Worm (Caenorhabditis elegans) whole organism, early embryonic: ENCODE data around the gene nhr-55.

Experiments
- ama-1 ChIP-seq: fragments of 150-350 bp; optimal IDR thresholded peaks from 2 replicates; lab custom pipeline; 2014
- ets-7 ChIP-seq: sonication (generic microtip); optimal IDR thresholded peaks from 2 replicates; lab custom pipeline; 2016; ENCODE audit warnings: missing genotype, missing genetic modification characterization, missing compliant biosample characterization
- flt-1 ChIP-seq: fragments of 200-800 bp; sonication (Bioruptor generic); IDR thresholded peaks from 2 replicates; pipeline ENCODE4 v1.3.6; 2022; ENCODE audit warnings: missing genetic modification characterization, missing compliant biosample characterization
- hmbx-1 ChIP-seq: sonication (generic microtip); optimal IDR thresholded peaks from 2 replicates; lab custom pipeline; 2016; ENCODE audit warnings: mild to moderate bottlenecking, missing genetic modification characterization, missing compliant biosample characterization
- hmg-4 ChIP-seq: fragments of 200-800 bp; sonication (Bioruptor generic); optimal IDR thresholded peaks from 2 replicates; lab custom pipeline; 2018; ENCODE audit warnings: mild to moderate bottlenecking, missing genetic modification characterization, missing compliant biosample characterization
- hnd-1 ChIP-seq: sonication (generic microtip); optimal IDR thresholded peaks from 2 replicates; lab custom pipeline; 2016; ENCODE audit warnings: missing genetic modification characterization, missing compliant biosample characterization
- pes-1 ChIP-seq: fragments of 200-800 bp; sonication (Bioruptor generic); IDR thresholded peaks from 2 replicates; pipeline ENCODE4 v1.3.6; 2022; ENCODE audit warnings: missing genetic modification reagents, missing genetic modification characterization, missing compliant biosample characterization
- scrt-1 ChIP-seq: fragments of 200-800 bp; sonication (Bioruptor generic); IDR thresholded peaks from 2 replicates; pipeline ENCODE4 v1.3.6; 2022; ENCODE audit warnings: missing genetic modification characterization, missing compliant biosample characterization
- tbx-37 ChIP-seq: fragments of 200-800 bp; sonication (Bioruptor generic); conservative IDR thresholded peaks from 2 replicates; pipeline ENCODE4 v1.3.6; 2022; ENCODE audit warnings: missing genetic modification reagents, missing genetic modification characterization, missing compliant biosample characterization
- tra-4 ChIP-seq: sonication (generic microtip); optimal IDR thresholded peaks from 2 replicates; lab custom pipeline; 2017; ENCODE audit warnings: missing genetic modification characterization, missing compliant biosample characterization

- TF ChIP-seq hmbx-1 (no peak), ama-1 (lab: Kevin White, UChicago) (no peak), pes-1 (GFP tag; lab: Robert Waterston, UW) (no peak), ets-7 (tag; lab: Kevin White, UChicago) (no peak), scrt-1 (GFP tag; lab: Robert Waterston, UW) (no peak), hmg-4 (GFP tag; lab: Kevin White, UChicago) (no peak), tbx-37 (no peak), flt-1 (GFP tag; lab: Robert Waterston, UW) (no peak), hnd-1 (tag; lab: Kevin White, UChicago) (no peak), tra-4 (tag; lab: Kevin White, UChicago) (no peak)
These were observed 37.0 kb upstream of the nhr-55 start, which contains the start of gene B0554.7 for ce11 chrV:440923-441322.
